Fruit fly (Drosophila melanogaster): Measurements from ENCODE around the gene CG12535.

The CG12535 gene

dm6 chrX:3482119-3483014 lies 33.6 kb upstream of the CG12535 start, which contains the start of the genes CG10804 and CG10802 (continued):
- TF ChIP-seq CG15011 (GFP tag; optimal IDR thresholded peaks at IDR 0.05): no peak
- TF ChIP-seq tio (GFP tag; optimal IDR thresholded peaks at IDR 0.05): peak; percentile 69
- TF ChIP-seq CG12155 (GFP tag; optimal IDR thresholded peaks at IDR 0.05): peak; percentile 78
- TF ChIP-seq inv (GFP tag; IDR thresholded peaks at IDR 0.05; ENCODE audit: partially characterized antibody): peak; percentile 67
- TF ChIP-seq CG4424 (GFP tag; optimal IDR thresholded peaks at IDR 0.05): peak; percentile 72
- TF ChIP-seq CG4707 (GFP tag; optimal IDR thresholded peaks at IDR 0.05): no peak
- TF ChIP-seq Rx (GFP tag; IDR thresholded peaks at IDR 0.05): peak; percentile 85
- 0 out of 2 replicates have a peak, but pooled peaks have one; percentile 34 for TF ChIP-seq nerfin-2 (GFP tag; IDR thresholded peaks at IDR 0.05; ENCODE audit: partially characterized antibody)
- peak; percentile 32 for TF ChIP-seq slou (GFP tag; optimal IDR thresholded peaks at IDR 0.05)
- TF ChIP-seq sens (GFP tag): peak; percentile 97
- peak; percentile 24; the same call in 1 of the 3 replicates for TF ChIP-seq Opbp (GFP tag; IDR thresholded peaks at IDR 0.05; ENCODE audit: partially characterized antibody)
- TF ChIP-seq Elba2 (GFP tag; optimal IDR thresholded peaks at IDR 0.05): peak; percentile 11
- TF ChIP-seq hkb (optimal IDR thresholded peaks at IDR 0.05): no peak
- peak; percentile 49; the same call in 1 of the 2 replicates for TF ChIP-seq hkb (GFP tag; IDR thresholded peaks at IDR 0.05)
- peak; percentile 80 for TF ChIP-seq CG15479 (GFP tag; optimal IDR thresholded peaks at IDR 0.05)
- TF ChIP-seq CG3838 (GFP tag; optimal IDR thresholded peaks at IDR 0.05): no peak
- TF ChIP-seq Gsc (GFP tag; IDR thresholded peaks at IDR 0.05): no peak; the same call in 1 of the 2 replicates
- TF ChIP-seq lbe (GFP tag; optimal IDR thresholded peaks at IDR 0.05): peak; percentile 45
- no peak for TF ChIP-seq Deaf1 (tag; optimal IDR thresholded peaks at IDR 0.05)
- TF ChIP-seq CG4854 (GFP tag; optimal IDR thresholded peaks at IDR 0.05): peak; percentile 50
- TF ChIP-seq ERR (GFP tag; optimal IDR thresholded peaks at IDR 0.05): peak; percentile 41
- TF ChIP-seq CG18262 (tag; optimal IDR thresholded peaks at IDR 0.05): peak; percentile 72
- TF ChIP-seq Bgb (GFP tag; IDR thresholded peaks at IDR 0.05; ENCODE audit: partially characterized antibody): peak; percentile 62
- TF ChIP-seq bigmax (GFP tag; optimal IDR thresholded peaks at IDR 0.05): no peak
- 0 out of 2 replicates have a peak, but pooled peaks have one; percentile 9 for TF ChIP-seq Doc2 (GFP tag; IDR thresholded peaks at IDR 0.05)
- peak; percentile 74 for TF ChIP-seq gfzf (GFP tag; optimal IDR thresholded peaks at IDR 0.05)
- no peak for TF ChIP-seq CG4328 (GFP tag; optimal IDR thresholded peaks at IDR 0.05)
- TF ChIP-seq MBD-R2 (GFP tag; IDR thresholded peaks at IDR 0.05): peak; percentile 84
- TF ChIP-seq mirr (GFP tag; optimal IDR thresholded peaks at IDR 0.05): no peak
- no peak for TF ChIP-seq cad (GFP tag; optimal IDR thresholded peaks at IDR 0.05)
- TF ChIP-seq H2.0 (GFP tag; IDR thresholded peaks at IDR 0.05): peak; percentile 74
- peak; percentile 60 for TF ChIP-seq fd96Cb (tag; optimal IDR thresholded peaks at IDR 0.05)
- TF ChIP-seq gro (GFP tag; optimal IDR thresholded peaks at IDR 0.05): peak; percentile 70
- TF ChIP-seq org-1 (GFP tag; optimal IDR thresholded peaks at IDR 0.05): no peak
- 0 out of 2 replicates have a peak, but pooled peaks have one; percentile 9 for TF ChIP-seq CG10321 (GFP tag; IDR thresholded peaks at IDR 0.05)
- peak; percentile 12 for TF ChIP-seq CG17186 (GFP tag; optimal IDR thresholded peaks at IDR 0.05)
- TF ChIP-seq Asciz (GFP tag; optimal IDR thresholded peaks at IDR 0.05): no peak
- TF ChIP-seq slp2 (GFP tag; optimal IDR thresholded peaks at IDR 0.05): peak; percentile 80
- peak; percentile 95 for TF ChIP-seq CG9437 (GFP tag; optimal IDR thresholded peaks at IDR 0.05)
- peak; percentile 67; the same call in 1 of the 3 replicates for TF ChIP-seq CG2889 (GFP tag; IDR thresholded peaks at IDR 0.05)
- peak; percentile 19 for TF ChIP-seq sima (GFP tag; optimal IDR thresholded peaks at IDR 0.05)
- TF ChIP-seq CG16863 (GFP tag; optimal IDR thresholded peaks at IDR 0.05): peak; percentile 69
- peak; percentile 80 for TF ChIP-seq lmd (GFP tag; IDR thresholded peaks at IDR 0.05)
- no peak for TF ChIP-seq CG5953 (GFP tag; IDR thresholded peaks at IDR 0.05)
- TF ChIP-seq CG30431 (GFP tag; optimal IDR thresholded peaks at IDR 0.05): peak; percentile 32
- TF ChIP-seq Spps (tag; optimal IDR thresholded peaks at IDR 0.05): peak; percentile 36
- peak; percentile 87 for TF ChIP-seq CG7372 (GFP tag; IDR thresholded peaks at IDR 0.05)
- TF ChIP-seq CG11247 (GFP tag; IDR thresholded peaks at IDR 0.05): peak; percentile 77
- peak; percentile 69 for TF ChIP-seq amos (GFP tag; IDR thresholded peaks at IDR 0.05; ENCODE audit: partially characterized antibody)
